Comparison of ENCODE assay signal across 4 fruit fly cellular contexts in genomic region chr4:788350-788749, dm6.
A peak's percentile ranks its signal among the peaks of the same experiment; 100 is the strongest.
TF ChIP-seq lines count a peak whose summit lies in the region.

No protein-coding gene starts in this region.

- no peak for TF ChIP-seq CTCF in whole organism, embryonic (GFP tag; optimal IDR thresholded peaks at IDR 0.05; lab: Kevin White, UChicago)

TF ChIP-seq in whole organism, embryonic, 481 proteins besides CTCF, POLR2A, EP300 and RAD21 (continues in another document):
- TF ChIP-seq row (GFP tag; IDR thresholded peaks at IDR 0.05; lab: Robert Waterston, UW) = peak; percentile 79
- peak; percentile 15 for TF ChIP-seq CG2712 (tag; optimal IDR thresholded peaks at IDR 0.05; lab: Kevin White, UChicago)
- TF ChIP-seq bowl (GFP tag; IDR thresholded peaks at IDR 0.05; lab: Robert Waterston, UW) = no peak
- no peak for TF ChIP-seq CG12155 (GFP tag; optimal IDR thresholded peaks at IDR 0.05; lab: Kevin White, UChicago)
- peak; percentile 8 for TF ChIP-seq CG14710 (tag; optimal IDR thresholded peaks at IDR 0.05; lab: Kevin White, UChicago)
- TF ChIP-seq CG12659 (GFP tag; optimal IDR thresholded peaks at IDR 0.05; lab: Kevin White, UChicago) = peak; percentile 7
- TF ChIP-seq phol (tag; optimal IDR thresholded peaks at IDR 0.05; lab: Kevin White, UChicago) = peak; percentile 46
- TF ChIP-seq BEAF-32 (GFP tag; optimal IDR thresholded peaks at IDR 0.05; lab: Kevin White, UChicago) = peak; percentile 42
- TF ChIP-seq CG4617 (GFP tag; optimal IDR thresholded peaks at IDR 0.05; lab: Kevin White, UChicago; ENCODE audit: borderline replicate concordance) = peak; percentile 18
- peak; percentile 40 for TF ChIP-seq Ets65A (GFP tag; lab: Kevin White, UChicago)
- TF ChIP-seq fd102C (GFP tag; optimal IDR thresholded peaks at IDR 0.05; lab: Kevin White, UChicago) = no peak
- TF ChIP-seq gfzf (GFP tag; optimal IDR thresholded peaks at IDR 0.05; lab: Kevin White, UChicago) = peak; percentile 44
- TF ChIP-seq CG11723 (GFP tag; optimal IDR thresholded peaks at IDR 0.05; lab: Kevin White, UChicago) = peak; percentile 35
- TF ChIP-seq CG1603 (tag; optimal IDR thresholded peaks at IDR 0.05; lab: Kevin White, UChicago) = peak; percentile 92
- peak; percentile 98 for TF ChIP-seq ssp (GFP tag; IDR thresholded peaks at IDR 0.05; lab: Robert Waterston, UW)
- TF ChIP-seq nmo (GFP tag; optimal IDR thresholded peaks at IDR 0.05; lab: Kevin White, UChicago) = peak; percentile 41
- TF ChIP-seq CG31388 (GFP tag; optimal IDR thresholded peaks at IDR 0.05; lab: Kevin White, UChicago) = no peak
- no peak for TF ChIP-seq CG7987 (GFP tag; optimal IDR thresholded peaks at IDR 0.05; lab: Kevin White, UChicago)
- TF ChIP-seq hb (GFP tag; IDR thresholded peaks at IDR 0.05; lab: Robert Waterston, UW; ENCODE audit: partially characterized antibody) = no peak
- peak; percentile 31 for TF ChIP-seq CoRest (tag; optimal IDR thresholded peaks at IDR 0.05; lab: Kevin White, UChicago)
- no peak for TF ChIP-seq CG12219 (GFP tag; optimal IDR thresholded peaks at IDR 0.05; lab: Kevin White, UChicago)
- no peak for TF ChIP-seq Rx (GFP tag; IDR thresholded peaks at IDR 0.05; lab: Robert Waterston, UW)
- no peak for TF ChIP-seq lilli (GFP tag; optimal IDR thresholded peaks at IDR 0.05; lab: Kevin White, UChicago)

TF ChIP-seq in whole organism, prepupa, 60 proteins besides CTCF, POLR2A, EP300 and RAD21:
- TF ChIP-seq CG10631 (GFP tag; optimal IDR thresholded peaks at IDR 0.05; lab: Kevin White, UChicago) (no peak), CG3032 (tag; optimal IDR thresholded peaks at IDR 0.05; lab: Kevin White, UChicago) (peak; percentile 12), Eip78C (GFP tag; lab: Kevin White, UChicago) (peak; percentile 18)

TF ChIP-seq in whole organism, pupa, 21 proteins besides CTCF, POLR2A, EP300 and RAD21:
- TF ChIP-seq D1 (tag; optimal IDR thresholded peaks at IDR 0.05; lab: Kevin White, UChicago) = peak; percentile 29
- no peak for TF ChIP-seq CG32121 (GFP tag; IDR thresholded peaks at IDR 0.05; lab: Robert Waterston, UW)

TF ChIP-seq in whole organism, wandering third instar larva, 38 proteins besides CTCF, POLR2A, EP300 and RAD21:
- peak; percentile 11 for TF ChIP-seq woc (GFP tag; optimal IDR thresholded peaks at IDR 0.05; lab: Kevin White, UChicago)
- no peak for TF ChIP-seq CG32264 (GFP tag; optimal IDR thresholded peaks at IDR 0.05; lab: Kevin White, UChicago)
- TF ChIP-seq Hnf4 (GFP tag; optimal IDR thresholded peaks at IDR 0.05; lab: Kevin White, UChicago) = no peak
- peak; percentile 34 for TF ChIP-seq N (GFP tag; optimal IDR thresholded peaks at IDR 0.05; lab: Kevin White, UChicago)
